Fruit fly (Drosophila melanogaster): ENCODE results near the gene CG32832.

The CG32832 gene

dm6 chr2L:16857665-16858064 is 21.4 kb downstream of the CG32832 start:
- TF ChIP-seq ttk (optimal IDR thresholded peaks at IDR 0.05) (no peak), Sin3A (optimal IDR thresholded peaks at IDR 0.05) (no peak), Myc (optimal IDR thresholded peaks at IDR 0.05) (no peak), h (optimal IDR thresholded peaks at IDR 0.05) (no peak), insv (optimal IDR thresholded peaks at IDR 0.05) (no peak), psq (optimal IDR thresholded peaks at IDR 0.05) (no peak)

dm6 chr2L:16857131-16857530 is 22.0 kb downstream of the CG32832 start:
- TF ChIP-seq psq (optimal IDR thresholded peaks at IDR 0.05) (no peak), Myc (optimal IDR thresholded peaks at IDR 0.05) (no peak), Sin3A (optimal IDR thresholded peaks at IDR 0.05) (no peak), ttk (optimal IDR thresholded peaks at IDR 0.05) (no peak), insv (optimal IDR thresholded peaks at IDR 0.05) (no peak), h (optimal IDR thresholded peaks at IDR 0.05) (no peak)

DNA sequence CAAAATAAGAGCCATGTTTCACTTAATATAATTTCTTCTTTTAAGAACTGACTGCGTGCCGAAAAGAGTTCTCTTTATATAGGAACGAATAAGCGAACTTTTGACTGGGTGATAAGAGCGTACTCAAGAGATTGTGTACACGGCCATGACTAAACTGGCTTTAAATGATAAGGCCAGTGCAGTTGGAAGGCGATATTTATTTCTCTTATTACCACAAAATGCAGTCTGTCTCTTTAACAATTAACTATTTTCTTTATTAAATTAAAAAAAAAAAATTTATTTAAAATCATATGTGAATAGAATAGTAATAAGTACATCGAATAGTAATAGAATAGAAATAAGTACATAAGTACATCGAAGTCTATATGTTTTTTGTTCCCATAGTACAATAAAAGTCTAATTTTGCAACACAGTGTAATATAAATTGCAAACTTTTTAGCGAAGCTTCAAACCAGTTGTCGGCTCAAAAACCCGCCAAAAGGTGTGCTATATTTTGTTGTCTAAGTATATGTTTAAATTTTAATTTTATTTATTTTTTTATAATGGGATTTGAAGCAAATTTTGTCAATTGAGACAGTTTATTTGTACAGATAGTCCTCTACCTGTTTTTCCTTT is 26.7 kb downstream of the CG32832 start, which contains the start of gene CG31810:
Gene CG31810 (minus strand): TSS at position 51 of the 615 bp plus-strand sequence.
- TF ChIP-seq ttk (optimal IDR thresholded peaks at IDR 0.05), result no peak
- no peak for TF ChIP-seq psq (optimal IDR thresholded peaks at IDR 0.05)
- TF ChIP-seq Sin3A (optimal IDR thresholded peaks at IDR 0.05), result no peak
- TF ChIP-seq Myc (optimal IDR thresholded peaks at IDR 0.05), result no peak
- no peak for TF ChIP-seq h (optimal IDR thresholded peaks at IDR 0.05)
- TF ChIP-seq insv (optimal IDR thresholded peaks at IDR 0.05), result no peak

- no peak for TF ChIP-seq Sin3A (optimal IDR thresholded peaks at IDR 0.05)
- TF ChIP-seq insv (optimal IDR thresholded peaks at IDR 0.05), result no peak
- no peak for TF ChIP-seq psq (optimal IDR thresholded peaks at IDR 0.05)
- TF ChIP-seq ttk (optimal IDR thresholded peaks at IDR 0.05), result no peak
- TF ChIP-seq Myc (optimal IDR thresholded peaks at IDR 0.05), result no peak
- no peak for TF ChIP-seq h (optimal IDR thresholded peaks at IDR 0.05)
These were observed 28.6 kb downstream of the CG32832 start for dm6 chr2L:16850442-16850841.

dm6 chr2L:16848670-16849069 is 30.4 kb downstream of the CG32832 start, which contains the start of gene CG13284:
CG13284 (minus strand) TSS chr2L:16848716.
- TF ChIP-seq insv (optimal IDR thresholded peaks at IDR 0.05) (no peak), psq (optimal IDR thresholded peaks at IDR 0.05) (no peak), h (optimal IDR thresholded peaks at IDR 0.05) (no peak), Sin3A (optimal IDR thresholded peaks at IDR 0.05) (no peak), Myc (optimal IDR thresholded peaks at IDR 0.05) (no peak), ttk (optimal IDR thresholded peaks at IDR 0.05) (no peak)

DNA sequence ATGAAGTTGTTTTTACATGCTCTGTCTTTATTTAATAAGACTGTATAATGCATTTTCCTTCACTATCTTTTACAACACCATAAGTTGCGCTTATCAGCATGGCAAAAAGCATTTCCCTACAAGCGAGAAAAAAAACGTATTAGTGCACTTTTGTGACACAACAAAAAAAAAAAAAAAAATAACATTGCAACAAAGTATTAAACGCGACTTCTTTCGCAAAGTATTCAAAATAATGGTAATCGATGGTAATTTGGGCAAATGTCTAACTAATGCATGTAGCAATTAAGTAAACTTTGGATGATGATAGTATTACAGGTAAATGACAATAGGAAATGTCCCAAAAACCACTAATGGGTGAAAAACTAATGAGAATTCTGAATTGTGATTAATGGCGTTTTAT is 31.1 kb downstream of the CG32832 start:
- no peak for TF ChIP-seq Myc (optimal IDR thresholded peaks at IDR 0.05)
- TF ChIP-seq ttk (optimal IDR thresholded peaks at IDR 0.05), result no peak
- no peak for TF ChIP-seq Sin3A (optimal IDR thresholded peaks at IDR 0.05)
- TF ChIP-seq insv (optimal IDR thresholded peaks at IDR 0.05), result no peak
- no peak for TF ChIP-seq psq (optimal IDR thresholded peaks at IDR 0.05)
- no peak for TF ChIP-seq h (optimal IDR thresholded peaks at IDR 0.05)

- TF ChIP-seq insv (optimal IDR thresholded peaks at IDR 0.05) (no peak), Sin3A (optimal IDR thresholded peaks at IDR 0.05) (no peak), psq (optimal IDR thresholded peaks at IDR 0.05) (no peak), Myc (optimal IDR thresholded peaks at IDR 0.05) (no peak), h (optimal IDR thresholded peaks at IDR 0.05) (no peak), ttk (optimal IDR thresholded peaks at IDR 0.05) (no peak)
These were observed 32.2 kb downstream of the CG32832 start for dm6 chr2L:16846742-16847346.

- TF ChIP-seq insv (optimal IDR thresholded peaks at IDR 0.05) (no peak), Myc (optimal IDR thresholded peaks at IDR 0.05) (no peak), ttk (optimal IDR thresholded peaks at IDR 0.05) (no peak), psq (optimal IDR thresholded peaks at IDR 0.05) (no peak), h (optimal IDR thresholded peaks at IDR 0.05) (no peak), Sin3A (optimal IDR thresholded peaks at IDR 0.05) (no peak)
These were observed 33.9 kb downstream of the CG32832 start for dm6 chr2L:16845179-16845578.

- TF ChIP-seq insv (optimal IDR thresholded peaks at IDR 0.05) (no peak), psq (optimal IDR thresholded peaks at IDR 0.05) (no peak), h (optimal IDR thresholded peaks at IDR 0.05) (no peak), ttk (optimal IDR thresholded peaks at IDR 0.05) (no peak), Myc (optimal IDR thresholded peaks at IDR 0.05) (no peak), Sin3A (optimal IDR thresholded peaks at IDR 0.05) (no peak)
These were observed 35.8 kb downstream of the CG32832 start for dm6 chr2L:16843336-16843735.

- TF ChIP-seq psq (optimal IDR thresholded peaks at IDR 0.05) (no peak), Myc (optimal IDR thresholded peaks at IDR 0.05) (no peak), Sin3A (optimal IDR thresholded peaks at IDR 0.05) (no peak), ttk (optimal IDR thresholded peaks at IDR 0.05) (no peak), h (optimal IDR thresholded peaks at IDR 0.05) (no peak), insv (optimal IDR thresholded peaks at IDR 0.05) (no peak)
These were observed 36.6 kb downstream of the CG32832 start for dm6 chr2L:16842505-16842904.

DNA sequence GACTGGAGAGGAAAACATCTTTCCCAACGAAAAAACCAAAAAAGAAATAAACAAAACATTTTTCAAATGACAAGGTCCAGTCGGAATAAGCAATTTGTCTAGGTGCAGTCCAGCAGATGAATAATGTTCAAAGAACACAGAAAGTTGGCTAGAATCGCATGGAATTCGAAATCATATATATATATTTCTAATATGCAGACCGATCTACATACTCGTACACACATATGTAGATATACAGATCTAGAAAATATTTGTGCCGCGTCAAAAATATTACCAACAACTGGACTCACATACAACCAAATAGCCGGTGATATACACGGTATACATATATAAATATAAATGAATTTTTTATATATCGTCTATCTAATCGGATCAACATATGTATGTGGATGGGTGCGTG is 39.4 kb downstream of the CG32832 start:
- TF ChIP-seq Sin3A (optimal IDR thresholded peaks at IDR 0.05) (no peak), psq (optimal IDR thresholded peaks at IDR 0.05) (no peak), ttk (optimal IDR thresholded peaks at IDR 0.05) (no peak), insv (optimal IDR thresholded peaks at IDR 0.05) (no peak), h (optimal IDR thresholded peaks at IDR 0.05) (no peak), Myc (optimal IDR thresholded peaks at IDR 0.05) (no peak)

DNA sequence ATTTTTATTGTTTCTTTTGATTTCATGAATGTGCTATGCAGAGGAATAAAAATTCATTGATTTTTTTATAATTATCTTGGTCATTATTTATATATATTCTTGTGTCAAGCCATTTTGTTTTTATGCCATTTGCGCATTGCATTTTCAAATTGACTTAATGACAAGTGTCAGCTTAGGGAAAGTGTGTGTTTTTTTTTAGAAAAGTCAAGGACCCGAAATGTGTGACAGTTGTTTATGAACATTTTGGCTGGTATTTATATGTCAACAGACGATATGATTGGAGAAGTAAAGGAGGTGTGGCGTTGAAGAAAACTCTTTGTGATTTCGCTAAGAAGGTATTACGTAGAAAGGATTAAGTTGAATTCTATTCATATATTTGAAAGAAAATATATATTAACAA is 41.4 kb downstream of the CG32832 start, which contains the start of the genes SclA and SclB:
Gene SclA (plus strand): TSS at position 301 of the 400 bp plus-strand sequence.
Gene SclB (plus strand): TSS at position 301 of the 400 bp plus-strand sequence.
- TF ChIP-seq psq (optimal IDR thresholded peaks at IDR 0.05) (no peak), Myc (optimal IDR thresholded peaks at IDR 0.05) (no peak), Sin3A (optimal IDR thresholded peaks at IDR 0.05) (no peak), insv (optimal IDR thresholded peaks at IDR 0.05) (no peak)

Data from Kc167 (cell line).